Worm (Caenorhabditis elegans): ENCODE measurements around the gene F10E7.11.

The F10E7.11 gene

DNA sequence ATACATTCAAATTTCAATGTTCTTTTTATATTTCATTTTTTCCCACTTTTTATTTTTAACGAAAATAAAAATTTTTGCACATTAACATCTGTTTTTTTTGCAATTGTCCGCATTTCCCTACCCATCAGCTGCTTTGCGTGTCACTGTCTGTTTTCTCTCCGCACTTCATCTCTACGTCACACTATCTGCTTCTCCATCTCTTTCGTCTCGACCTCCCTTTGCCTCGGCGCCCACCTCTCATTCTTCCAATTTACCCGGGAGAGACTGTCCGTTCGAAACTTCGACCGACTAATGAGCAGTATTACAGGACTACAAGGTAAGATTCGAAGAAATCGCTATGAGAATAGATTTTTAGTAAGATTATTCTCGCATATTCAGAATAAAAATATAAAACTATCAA, 32.7 kb upstream of the F10E7.11 start, which contains the start of gene C27H5.2:
Gene C27H5.2, plus strand, starts transcription at position 190 of the 400 bp plus-strand sequence.
- TF ChIP-seq hnd-1 (tag; optimal IDR thresholded peaks at IDR 0.05) (no peak), tbx-11 (GFP tag; IDR thresholded peaks at IDR 0.05) (no peak), ceh-13 (GFP tag; optimal IDR thresholded peaks at IDR 0.05) (no peak), F13C5.2 (tag; optimal IDR thresholded peaks at IDR 0.05) (no peak), ama-1 (optimal IDR thresholded peaks at IDR 0.05) (no peak), tra-4 (tag; optimal IDR thresholded peaks at IDR 0.05) (no peak), pes-1 (GFP tag; IDR thresholded peaks at IDR 0.05) (no peak), ceh-36 (tag; optimal IDR thresholded peaks at IDR 0.05) (no peak), tbx-37 (GFP tag; conservative IDR thresholded peaks at IDR 0.05) (no peak), flt-1 (GFP tag; IDR thresholded peaks at IDR 0.05) (no peak), sea-1 (GFP tag; conservative IDR thresholded peaks at IDR 0.05) (no peak), B0310.2 (tag; optimal IDR thresholded peaks at IDR 0.05) (no peak), scrt-1 (GFP tag; IDR thresholded peaks at IDR 0.05) (no peak), aly-1 (tag; optimal IDR thresholded peaks at IDR 0.05) (no peak), ets-7 (tag; optimal IDR thresholded peaks at IDR 0.05) (no peak), hmg-4 (GFP tag; optimal IDR thresholded peaks at IDR 0.05) (no peak), hmbx-1 (tag; optimal IDR thresholded peaks at IDR 0.05) (no peak)

DNA sequence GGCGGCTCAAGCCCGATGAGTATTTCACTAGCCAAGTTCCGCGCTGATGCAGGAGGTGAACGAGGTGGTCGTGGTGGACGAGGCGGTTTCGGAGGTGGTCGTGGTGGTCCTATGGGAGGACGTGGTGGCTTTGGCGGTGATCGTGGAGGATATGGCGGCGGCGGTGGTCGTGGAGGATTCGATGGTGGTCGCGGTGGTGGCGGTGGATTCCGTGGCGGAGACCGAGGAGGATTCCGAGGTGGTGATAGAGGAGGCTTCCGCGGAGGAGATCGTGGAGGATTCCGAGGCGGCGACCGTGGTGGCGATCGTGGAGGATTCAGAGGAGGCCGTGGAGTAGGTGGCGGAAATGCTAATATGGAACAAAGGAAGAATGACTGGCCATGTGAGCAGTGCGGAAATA, 32.0 kb upstream of the F10E7.11 start:
- no peak for TF ChIP-seq flt-1 (GFP tag; IDR thresholded peaks at IDR 0.05)
- peak; percentile 38 for TF ChIP-seq aly-1 (tag; optimal IDR thresholded peaks at IDR 0.05)
- no peak for TF ChIP-seq hmg-4 (GFP tag; optimal IDR thresholded peaks at IDR 0.05)

DNA sequence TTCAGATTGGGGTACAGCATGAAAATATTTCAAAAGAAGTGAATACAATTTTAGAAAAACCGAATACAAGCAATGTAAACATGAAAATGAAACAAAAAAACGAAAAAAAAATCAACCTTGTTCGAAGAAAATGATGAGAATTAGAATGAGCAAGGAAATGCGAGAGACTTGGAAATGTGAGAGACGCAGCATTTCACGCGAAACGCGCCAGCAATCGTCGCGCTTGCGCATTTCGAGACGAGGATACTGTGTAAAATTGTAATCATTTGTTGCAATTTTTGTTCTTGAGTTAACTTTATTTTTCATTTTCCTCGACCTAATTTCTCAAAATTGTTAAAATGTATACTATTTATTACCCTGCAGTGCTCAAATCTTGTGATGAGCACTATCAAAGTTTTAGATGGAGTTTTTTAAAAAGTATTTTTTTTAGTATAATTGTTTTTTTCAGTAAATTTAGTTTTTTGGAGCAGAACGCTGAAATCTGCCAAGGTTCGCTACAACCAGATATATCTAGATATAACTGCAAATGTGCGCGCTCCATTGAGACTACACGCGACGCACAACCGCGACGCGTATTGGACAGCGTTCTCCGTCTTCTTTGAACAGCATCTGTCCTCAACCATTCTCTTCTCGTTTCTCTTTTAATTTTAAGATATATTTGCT, 29.4 kb upstream of the F10E7.11 start, which contains the start of gene fust-1:
Gene fust-1, plus strand, starts transcription at position 613 of the 663 bp plus-strand sequence.
- TF ChIP-seq hmg-4 (GFP tag; optimal IDR thresholded peaks at IDR 0.05) (peak; percentile 46), tbx-37 (GFP tag; conservative IDR thresholded peaks at IDR 0.05) (peak; percentile 33; the same call in 1 of the 2 replicates), pes-1 (GFP tag; IDR thresholded peaks at IDR 0.05) (peak; percentile 77), F13C5.2 (tag; optimal IDR thresholded peaks at IDR 0.05) (peak; percentile 89), B0310.2 (tag; optimal IDR thresholded peaks at IDR 0.05) (no peak), hnd-1 (tag; optimal IDR thresholded peaks at IDR 0.05) (peak; percentile 1), aly-1 (tag; optimal IDR thresholded peaks at IDR 0.05) (no peak), sea-1 (GFP tag; conservative IDR thresholded peaks at IDR 0.05) (no peak; the same call in 1 of the 2 replicates), tra-4 (tag; optimal IDR thresholded peaks at IDR 0.05) (no peak), hmbx-1 (tag; optimal IDR thresholded peaks at IDR 0.05) (peak; percentile 19), ceh-13 (GFP tag; optimal IDR thresholded peaks at IDR 0.05) (no peak), ets-7 (tag; optimal IDR thresholded peaks at IDR 0.05) (no peak), tbx-11 (GFP tag; IDR thresholded peaks at IDR 0.05) (peak; percentile 48; the same call in 1 of the 2 replicates), ama-1 (optimal IDR thresholded peaks at IDR 0.05) (no peak), ceh-36 (tag; optimal IDR thresholded peaks at IDR 0.05) (peak; percentile 39), flt-1 (GFP tag; IDR thresholded peaks at IDR 0.05) (peak; percentile 64; the same call in 1 of the 2 replicates), scrt-1 (GFP tag; IDR thresholded peaks at IDR 0.05) (peak; percentile 58; the same call in 1 of the 2 replicates)

DNA sequence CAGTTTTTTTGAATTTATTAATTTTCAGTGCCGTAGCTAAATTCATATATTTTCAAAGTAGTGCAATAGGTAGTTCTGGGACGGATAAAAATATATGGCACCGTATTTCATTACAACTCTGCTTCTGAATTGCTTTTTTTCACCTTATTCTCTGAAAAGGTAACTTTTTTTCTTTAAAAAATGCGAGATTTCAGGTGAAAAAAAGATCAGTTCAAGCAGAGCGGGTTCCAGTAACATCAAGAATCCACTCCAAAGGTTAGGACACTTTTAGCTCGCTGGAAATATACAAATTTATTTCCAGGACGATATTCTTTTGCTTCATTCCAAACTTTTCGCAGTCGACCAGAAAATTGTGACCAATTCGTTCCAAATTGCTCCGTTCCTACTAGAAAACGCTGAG, 25.4 kb upstream of the F10E7.11 start, which contains the start of gene T07F8.1:
Gene T07F8.1, plus strand, starts transcription at position 301 of the 400 bp plus-strand sequence.
- TF ChIP-seq ets-7 (tag; optimal IDR thresholded peaks at IDR 0.05) (no peak), hnd-1 (tag; optimal IDR thresholded peaks at IDR 0.05) (no peak), scrt-1 (GFP tag; IDR thresholded peaks at IDR 0.05) (no peak), tra-4 (tag; optimal IDR thresholded peaks at IDR 0.05) (no peak), ama-1 (optimal IDR thresholded peaks at IDR 0.05) (no peak), aly-1 (tag; optimal IDR thresholded peaks at IDR 0.05) (no peak), F13C5.2 (tag; optimal IDR thresholded peaks at IDR 0.05) (no peak), flt-1 (GFP tag; IDR thresholded peaks at IDR 0.05) (no peak), hmg-4 (GFP tag; optimal IDR thresholded peaks at IDR 0.05) (no peak), sea-1 (GFP tag; conservative IDR thresholded peaks at IDR 0.05) (no peak), B0310.2 (tag; optimal IDR thresholded peaks at IDR 0.05) (no peak)

DNA sequence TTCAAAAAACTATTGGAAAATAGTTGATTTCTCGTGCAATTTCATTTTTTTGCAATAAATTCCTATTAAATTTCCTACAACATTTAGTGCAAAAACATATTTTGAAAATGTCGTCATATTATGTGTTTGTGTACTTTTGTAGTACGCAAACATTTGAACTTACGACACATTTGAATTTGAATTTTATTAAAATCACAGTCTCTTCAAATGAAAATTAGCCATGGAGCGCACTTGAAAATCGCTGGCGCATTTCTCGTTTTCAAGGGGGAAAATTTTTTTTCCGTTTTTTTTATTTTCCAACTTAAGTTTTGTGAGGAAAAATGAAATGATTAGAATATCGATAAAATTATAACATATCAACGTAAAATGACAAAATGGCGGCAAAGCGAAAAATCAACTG, 24.9 kb upstream of the F10E7.11 start:
- TF ChIP-seq tra-4 (tag; optimal IDR thresholded peaks at IDR 0.05) (no peak), aly-1 (tag; optimal IDR thresholded peaks at IDR 0.05) (no peak), flt-1 (GFP tag; IDR thresholded peaks at IDR 0.05) (no peak)

DNA sequence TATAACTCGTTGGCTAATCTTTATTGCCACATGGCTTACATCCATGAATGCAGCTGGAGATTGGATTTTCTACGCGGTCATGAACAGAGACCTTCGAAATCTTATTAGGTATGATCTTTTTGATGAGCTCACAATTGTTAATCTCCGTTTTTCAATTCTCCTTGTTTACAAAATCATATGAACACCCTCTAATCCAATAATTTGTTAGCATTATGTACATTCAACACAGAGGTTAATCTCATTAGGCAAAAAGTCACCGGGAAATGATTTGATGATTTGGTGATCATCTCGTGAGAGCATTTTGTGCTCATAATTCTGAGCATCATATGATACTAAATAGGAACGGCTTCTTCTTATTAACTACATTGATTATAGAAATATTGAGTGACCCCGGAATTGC, 23.5 kb upstream of the F10E7.11 start:
- TF ChIP-seq hmg-4 (GFP tag; optimal IDR thresholded peaks at IDR 0.05), result no peak
- TF ChIP-seq hnd-1 (tag; optimal IDR thresholded peaks at IDR 0.05), result no peak
- TF ChIP-seq scrt-1 (GFP tag; IDR thresholded peaks at IDR 0.05), result no peak
- TF ChIP-seq ceh-36 (tag; optimal IDR thresholded peaks at IDR 0.05), result no peak
- TF ChIP-seq B0310.2 (tag; optimal IDR thresholded peaks at IDR 0.05), result no peak
- no peak for TF ChIP-seq tbx-37 (GFP tag; conservative IDR thresholded peaks at IDR 0.05)
- TF ChIP-seq tbx-11 (GFP tag; IDR thresholded peaks at IDR 0.05), result no peak
- no peak for TF ChIP-seq ama-1 (optimal IDR thresholded peaks at IDR 0.05)
- no peak for TF ChIP-seq sea-1 (GFP tag; conservative IDR thresholded peaks at IDR 0.05)
- no peak for TF ChIP-seq pes-1 (GFP tag; IDR thresholded peaks at IDR 0.05)
- TF ChIP-seq ceh-13 (GFP tag; optimal IDR thresholded peaks at IDR 0.05), result no peak
- TF ChIP-seq ets-7 (tag; optimal IDR thresholded peaks at IDR 0.05), result no peak
- TF ChIP-seq F13C5.2 (tag; optimal IDR thresholded peaks at IDR 0.05), result no peak
- no peak for TF ChIP-seq aly-1 (tag; optimal IDR thresholded peaks at IDR 0.05)
- no peak for TF ChIP-seq flt-1 (GFP tag; IDR thresholded peaks at IDR 0.05)
- no peak for TF ChIP-seq hmbx-1 (tag; optimal IDR thresholded peaks at IDR 0.05)
- TF ChIP-seq tra-4 (tag; optimal IDR thresholded peaks at IDR 0.05), result no peak

DNA sequence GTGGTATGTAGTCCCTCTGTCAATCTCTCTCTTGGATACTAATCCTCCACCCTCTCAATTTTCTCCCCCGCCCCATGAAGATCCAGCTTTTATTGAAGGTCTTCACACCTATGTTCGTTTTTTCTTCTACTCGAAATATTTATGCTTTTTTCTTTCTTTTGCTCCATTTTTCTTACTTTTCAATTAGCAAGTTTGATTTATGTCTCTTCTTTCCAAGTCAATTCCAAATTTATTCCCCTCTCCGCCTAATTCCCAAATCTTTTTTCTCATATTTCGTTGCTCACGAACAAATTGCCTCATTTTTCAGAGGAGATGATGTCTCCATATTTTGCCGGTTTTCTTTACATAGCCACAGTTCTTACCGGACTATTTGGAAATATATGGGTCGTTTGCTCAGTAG, 21.6 kb upstream of the F10E7.11 start, which contains the start of gene npr-31:
Gene npr-31, plus strand, starts transcription at position 301 of the 400 bp plus-strand sequence.
- TF ChIP-seq ama-1 (optimal IDR thresholded peaks at IDR 0.05), result no peak
- TF ChIP-seq hmbx-1 (tag; optimal IDR thresholded peaks at IDR 0.05), result no peak
- TF ChIP-seq flt-1 (GFP tag; IDR thresholded peaks at IDR 0.05), result no peak

All from whole organism, early embryonic.